Fruit fly (Drosophila melanogaster) whole organism, wandering third instar larva: ENCODE data around the gene CG33287.

ENCODE experiments used
- Abd-B ChIP-seq: fragments of >200 bp; optimal IDR thresholded peaks from 2 replicates; lab custom pipeline; 2017; ENCODE audit warnings: missing biosample characterization, missing genetic modification characterization
- CG32264 ChIP-seq: fragments of 200-800 bp; sonication (Bioruptor generic); optimal IDR thresholded peaks from 2 replicates; lab custom pipeline; 2016; ENCODE audit warnings: missing biosample characterization, missing genetic modification characterization
- CG9705 ChIP-seq: fragments of 200-800 bp; sonication (Bioruptor generic); optimal IDR thresholded peaks from 2 replicates; lab custom pipeline; 2018; ENCODE audit warnings: missing biosample characterization, mild to moderate bottlenecking, missing genetic modification characterization
- CrebA ChIP-seq: fragments of 200-800 bp; sonication (Bioruptor generic); optimal IDR thresholded peaks from 2 replicates; lab custom pipeline; 2016; ENCODE audit warnings: missing biosample characterization, mild to moderate bottlenecking, missing genetic modification characterization, borderline replicate concordance
- Dfd ChIP-seq: fragments of >200 bp; optimal IDR thresholded peaks from 2 replicates; lab custom pipeline; 2017; ENCODE audit warnings: missing biosample characterization, missing genetic modification characterization
- Dif ChIP-seq: fragments of 200-275, 200-300 bp; sonication (Bioruptor generic); optimal IDR thresholded peaks from 2 replicates; lab custom pipeline; 2018; ENCODE audit warnings: missing biosample characterization, missing genetic modification characterization; ENCODE audit not compliant: partially characterized antibody
- GATAd ChIP-seq: sonication (Bioruptor generic); optimal IDR thresholded peaks from 2 replicates; lab custom pipeline; 2016; ENCODE audit warnings: missing biosample characterization, missing genetic modification characterization
- HLH106 ChIP-seq: fragments of 200-800 bp; optimal IDR thresholded peaks from 3 replicates; lab custom pipeline; 2019; ENCODE audit warnings: missing biosample characterization, mild to moderate bottlenecking, missing genetic modification characterization, moderate library complexity
- Hnf4 ChIP-seq: fragments of 200-800 bp; sonication (Bioruptor generic); optimal IDR thresholded peaks from 2 replicates; lab custom pipeline; 2016; ENCODE audit warnings: missing biosample characterization, mild to moderate bottlenecking, missing genetic modification characterization
- Hr78 ChIP-seq: fragments of >200 bp; optimal IDR thresholded peaks from 2 replicates; lab custom pipeline; 2017; ENCODE audit warnings: missing biosample characterization, missing genetic modification characterization
- Hr83 ChIP-seq: fragments of 200-300 bp; sonication (Bioruptor generic); optimal IDR thresholded peaks from 2 replicates; lab custom pipeline; 2016; ENCODE audit warnings: missing biosample characterization, mild to moderate bottlenecking, missing genetic modification characterization, moderate library complexity; ENCODE audit not compliant: poor library complexity, severe bottlenecking
- Jra ChIP-seq: sonication (Bioruptor generic); optimal IDR thresholded peaks from 2 replicates; lab custom pipeline; 2016; ENCODE audit warnings: missing biosample characterization, missing genetic modification characterization
- Mio ChIP-seq: sonication (Bioruptor generic); optimal IDR thresholded peaks from 2 replicates; lab custom pipeline; 2016; ENCODE audit warnings: missing biosample characterization, missing genetic modification characterization
- Myc ChIP-seq: fragments of >200 bp; optimal IDR thresholded peaks from 2 replicates; lab custom pipeline; 2017
- N ChIP-seq: fragments of >200 bp; optimal IDR thresholded peaks from 2 replicates; lab custom pipeline; 2018; ENCODE audit warnings: missing biosample characterization, missing external identifiers, missing genetic modification characterization
- OdsH ChIP-seq: fragments of 200-800 bp; sonication (Bioruptor generic); optimal IDR thresholded peaks from 2 replicates; lab custom pipeline; 2016; ENCODE audit warnings: missing biosample characterization, mild to moderate bottlenecking, missing genetic modification characterization
- Rel ChIP-seq, 2 experiments: fragments of 200-800 bp; sonication (Bioruptor generic) in 1 of 2; optimal IDR thresholded peaks; 2 replicates in 1 of 2; 3 replicates in 1 of 2; lab custom pipeline; 2016 to 2019; ENCODE audit warnings: mild to moderate bottlenecking in 2 of 2, missing biosample characterization in 2 of 2, missing genetic modification characterization in 2 of 2, moderate library complexity in 1 of 2
- Sp1 ChIP-seq: fragments of 200-800 bp; sonication (Bioruptor generic); optimal IDR thresholded peaks from 3 replicates; lab custom pipeline; 2019; ENCODE audit warnings: missing biosample characterization, mild to moderate bottlenecking, missing genetic modification characterization, moderate library complexity
- Vsx2 ChIP-seq: fragments of 200-300, 225-300 bp; sonication (Bioruptor generic); optimal IDR thresholded peaks from 2 replicates; lab custom pipeline; 2018; ENCODE audit warnings: missing biosample characterization, missing genetic modification characterization; ENCODE audit not compliant: partially characterized antibody
- br ChIP-seq: fragments of 200-800 bp; sonication (Bioruptor generic); optimal IDR thresholded peaks from 2 replicates; lab custom pipeline; 2016; ENCODE audit warnings: missing biosample characterization, missing genetic modification characterization
- brk ChIP-seq: fragments of 200-800 bp; sonication (Bioruptor generic); optimal IDR thresholded peaks from 2 replicates; lab custom pipeline; 2016; ENCODE audit warnings: missing biosample characterization, mild to moderate bottlenecking, missing genetic modification characterization
- dl ChIP-seq, 2 experiments: fragments of 175-275, 200-275 bp in 1 of 2; fragments of 200-275 bp in 1 of 2; sonication (Bioruptor generic); optimal IDR thresholded peaks; lab custom pipeline; 2018; ENCODE audit warnings: mild to moderate bottlenecking in 2 of 2, missing biosample characterization in 2 of 2, missing genetic modification characterization in 2 of 2, moderate library complexity in 2 of 2; ENCODE audit not compliant: partially characterized antibody in 2 of 2, insufficient read depth in 1 of 2
- dmrt93B ChIP-seq: fragments of 200-800 bp; sonication (Bioruptor generic); optimal IDR thresholded peaks from 2 replicates; lab custom pipeline; 2018; ENCODE audit warnings: missing biosample characterization, mild to moderate bottlenecking, missing genetic modification characterization
- dsf ChIP-seq: sonication (Bioruptor generic); optimal IDR thresholded peaks from 2 replicates; lab custom pipeline; 2016; ENCODE audit warnings: missing biosample characterization, missing genetic modification characterization, borderline replicate concordance
- ey ChIP-seq: fragments of 200-800 bp; sonication (Bioruptor generic); optimal IDR thresholded peaks from 2 replicates; lab custom pipeline; 2016; ENCODE audit warnings: missing biosample characterization, missing genetic modification characterization
- foxo ChIP-seq, 2 experiments: fragments of 200-800 bp; sonication (Bioruptor generic); optimal IDR thresholded peaks; 2 replicates in 1 of 2; 3 replicates in 1 of 2; lab custom pipeline; 2016 to 2017; ENCODE audit warnings: missing biosample characterization in 2 of 2, missing genetic modification characterization in 2 of 2
- fru ChIP-seq: fragments of 200-800 bp; sonication (Bioruptor generic); optimal IDR thresholded peaks from 3 replicates; lab custom pipeline; 2016; ENCODE audit warnings: missing biosample characterization, mild to moderate bottlenecking, missing genetic modification characterization
- h ChIP-seq: fragments of 200-800 bp; sonication (Bioruptor generic); optimal IDR thresholded peaks from 3 replicates; lab custom pipeline; 2016; ENCODE audit warnings: missing biosample characterization, mild to moderate bottlenecking, missing genetic modification characterization
- jim ChIP-seq: fragments of 175-275, 200-325 bp; sonication (Bioruptor generic); optimal IDR thresholded peaks from 2 replicates; lab custom pipeline; 2016; ENCODE audit warnings: missing biosample characterization, mild to moderate bottlenecking, missing genetic modification characterization
- lola ChIP-seq: fragments of >200 bp; optimal IDR thresholded peaks from 2 replicates; lab custom pipeline; 2017; ENCODE audit warnings: missing biosample characterization, missing genetic modification characterization
- pan ChIP-seq: fragments of >200 bp; optimal IDR thresholded peaks from 2 replicates; lab custom pipeline; 2017
- psq ChIP-seq: fragments of 200-800 bp; sonication (Bioruptor generic); optimal IDR thresholded peaks from 3 replicates; lab custom pipeline; 2017; ENCODE audit warnings: missing biosample characterization, mild to moderate bottlenecking, missing genetic modification characterization, moderate library complexity
- rgr ChIP-seq: fragments of 200-800 bp; sonication (Bioruptor generic); optimal IDR thresholded peaks from 3 replicates; lab custom pipeline; 2016; ENCODE audit warnings: missing biosample characterization, mild to moderate bottlenecking, missing genetic modification characterization
- sage ChIP-seq: fragments of 200-800 bp; sonication (Bioruptor generic); optimal IDR thresholded peaks from 2 replicates; lab custom pipeline; 2016; ENCODE audit warnings: missing biosample characterization, mild to moderate bottlenecking, missing genetic modification characterization
- sv ChIP-seq: fragments of 200-800 bp; sonication (Bioruptor generic); optimal IDR thresholded peaks from 3 replicates; lab custom pipeline; 2016; ENCODE audit warnings: missing biosample characterization, missing genetic modification characterization
- tai ChIP-seq: sonication (Bioruptor generic); optimal IDR thresholded peaks from 2 replicates; lab custom pipeline; 2016; ENCODE audit warnings: missing biosample characterization, missing genetic modification characterization
- usp ChIP-seq: fragments of >200 bp; optimal IDR thresholded peaks from 2 replicates; lab custom pipeline; 2017; ENCODE audit warnings: missing biosample characterization, missing genetic modification characterization
- woc ChIP-seq: sonication (Bioruptor generic); optimal IDR thresholded peaks from 2 replicates; lab custom pipeline; 2016; ENCODE audit warnings: missing biosample characterization, mild to moderate bottlenecking, missing genetic modification characterization

The CG33287 gene

dm6 chr3L:20950520-20951135 lies 19.8 kb downstream of the CG33287 start:
- TF ChIP-seq foxo (GFP tag; optimal IDR thresholded peaks at IDR 0.05; lab: Kevin White, UChicago) (peak in 1 of 2 experiments; percentile 79), Hnf4 (peak; percentile 33), GATAd (GFP tag; lab: Kevin White, UChicago) (no peak), fru (GFP tag; lab: Kevin White, UChicago) (peak; percentile 79), Dif (GFP tag; lab: Kevin White, UChicago) (peak; percentile 50), dmrt93B (GFP tag; lab: Kevin White, UChicago) (peak; percentile 77), CG32264 (GFP tag; lab: Kevin White, UChicago) (peak; percentile 41), br (GFP tag; lab: Kevin White, UChicago) (peak; percentile 78), dsf (GFP tag; lab: Kevin White, UChicago) (peak; percentile 9), N (GFP tag; lab: Kevin White, UChicago) (no peak), rgr (GFP tag; lab: Kevin White, UChicago) (peak; percentile 72), sv (no peak), Sp1 (peak; percentile 85), OdsH (GFP tag; lab: Kevin White, UChicago) (peak; percentile 71), lola (GFP tag; lab: Kevin White, UChicago) (no peak), h (GFP tag; lab: Kevin White, UChicago) (peak; percentile 70), Vsx2 (peak; percentile 10), CrebA (GFP tag; lab: Kevin White, UChicago) (peak; percentile 6), ey (peak; percentile 69), psq (GFP tag; lab: Kevin White, UChicago) (peak; percentile 55), sage (GFP tag; lab: Kevin White, UChicago) (peak; percentile 73), tai (GFP tag; lab: Kevin White, UChicago) (peak; percentile 42), Myc (lab: Kevin White, UChicago) (no peak), Jra (GFP tag; lab: Kevin White, UChicago) (peak; percentile 10), CG9705 (GFP tag; lab: Kevin White, UChicago) (peak; percentile 61), Rel (GFP tag; optimal IDR thresholded peaks at IDR 0.05; lab: Kevin White, UChicago) (peak; percentile 8), Rel (tag; optimal IDR thresholded peaks at IDR 0.05; lab: Kevin White, UChicago) (no peak), Hr78 (GFP tag; lab: Kevin White, UChicago) (no peak), HLH106 (tag; lab: Kevin White, UChicago) (peak; percentile 83)

dm6 chr3L:20950136-20950499 lies 20.3 kb downstream of the CG33287 start:
- TF ChIP-seq rgr (GFP tag; lab: Kevin White, UChicago) (peak; percentile 93), N (GFP tag; lab: Kevin White, UChicago) (no peak), sage (GFP tag; lab: Kevin White, UChicago) (peak; percentile 80), brk (GFP tag; lab: Kevin White, UChicago) (peak; percentile 92), CrebA (GFP tag; lab: Kevin White, UChicago) (peak; percentile 46), pan (lab: Kevin White, UChicago) (no peak), Hnf4 (peak; percentile 88), sv (no peak), CG32264 (GFP tag; lab: Kevin White, UChicago) (peak; percentile 73), psq (GFP tag; lab: Kevin White, UChicago) (peak; percentile 87), Mio (peak; percentile 4), jim (GFP tag; lab: Kevin White, UChicago) (no peak), Hr78 (GFP tag; lab: Kevin White, UChicago) (no peak), HLH106 (tag; lab: Kevin White, UChicago) (peak; percentile 95), dl (GFP tag; optimal IDR thresholded peaks at IDR 0.05; lab: Kevin White, UChicago; ENCODE audit: insufficient read depth in 1 of 2, partially characterized antibody in 2 of 2) (no peak), h (GFP tag; lab: Kevin White, UChicago) (peak; percentile 96), Sp1 (peak; percentile 94), Rel (GFP tag; optimal IDR thresholded peaks at IDR 0.05; lab: Kevin White, UChicago) (peak; percentile 73), Rel (tag; optimal IDR thresholded peaks at IDR 0.05; lab: Kevin White, UChicago) (peak; percentile 46), Jra (GFP tag; lab: Kevin White, UChicago) (peak; percentile 82), dsf (GFP tag; lab: Kevin White, UChicago) (peak; percentile 59), OdsH (GFP tag; lab: Kevin White, UChicago) (peak; percentile 93), Dfd (GFP tag; lab: Kevin White, UChicago) (no peak), dmrt93B (GFP tag; lab: Kevin White, UChicago) (peak; percentile 89), GATAd (GFP tag; lab: Kevin White, UChicago) (peak; percentile 12), CG9705 (GFP tag; lab: Kevin White, UChicago) (peak; percentile 85), br (GFP tag; lab: Kevin White, UChicago) (peak; percentile 93), Hr83 (GFP tag; lab: Kevin White, UChicago) (no peak), Myc (lab: Kevin White, UChicago) (no peak), woc (GFP tag; lab: Kevin White, UChicago) (peak; percentile 90), usp (GFP tag; lab: Kevin White, UChicago) (no peak), lola (GFP tag; lab: Kevin White, UChicago) (no peak), Abd-B (GFP tag; lab: Kevin White, UChicago) (no peak), ey (peak; percentile 94), Vsx2 (no peak), fru (GFP tag; lab: Kevin White, UChicago) (peak; percentile 95), Dif (GFP tag; lab: Kevin White, UChicago) (no peak), foxo (GFP tag; optimal IDR thresholded peaks at IDR 0.05; lab: Kevin White, UChicago) (peak in 1 of 2 experiments; percentile 94), tai (GFP tag; lab: Kevin White, UChicago) (peak; percentile 71)
